Worm (Caenorhabditis elegans) whole organism, L2 larva: ENCODE measurements around the gene Y43C5B.2.

Experiments
- C34F6.9 ChIP-seq: fragments of 150-350 bp; optimal IDR thresholded peaks from 2 replicates; lab custom pipeline; 2014; ENCODE audit warnings: missing biosample characterization, missing genetic modification characterization
- F13H6.1 ChIP-seq: sonication (generic microtip); optimal IDR thresholded peaks from 2 replicates; lab custom pipeline; 2016; ENCODE audit warnings: missing genetic modification characterization, missing compliant biosample characterization
- R02D3.7 ChIP-seq: fragments of 150-350 bp; optimal IDR thresholded peaks from 2 replicates; lab custom pipeline; 2014; ENCODE audit warnings: missing biosample characterization, missing genetic modification characterization
- ZK546.5 ChIP-seq: sonication (generic microtip); optimal IDR thresholded peaks from 2 replicates; lab custom pipeline; 2017; ENCODE audit warnings: missing biosample characterization, missing genetic modification characterization
- alr-1 ChIP-seq: fragments of 150-350 bp; optimal IDR thresholded peaks from 2 replicates; lab custom pipeline; 2014; ENCODE audit warnings: missing biosample characterization, missing genetic modification characterization
- aly-2 ChIP-seq: fragments of 150-350 bp; optimal IDR thresholded peaks from 2 replicates; lab custom pipeline; 2014; ENCODE audit warnings: missing biosample characterization, missing genetic modification characterization
- blmp-1 ChIP-seq: sonication (generic microtip); optimal IDR thresholded peaks from 2 replicates; lab custom pipeline; 2017; ENCODE audit warnings: missing genetic modification characterization, mild to moderate bottlenecking, missing compliant biosample characterization, antibody characterized with exemption, moderate library complexity; ENCODE audit not compliant: insufficient read depth
- ceh-16 ChIP-seq: fragments of 150-350 bp; optimal IDR thresholded peaks from 2 replicates; lab custom pipeline; 2014; ENCODE audit warnings: missing biosample characterization, missing genetic modification characterization
- ceh-82 ChIP-seq: fragments of 150-350 bp; optimal IDR thresholded peaks from 2 replicates; lab custom pipeline; 2014; ENCODE audit warnings: missing biosample characterization, missing genetic modification characterization
- crh-2 ChIP-seq: sonication (generic microtip); optimal IDR thresholded peaks from 2 replicates; lab custom pipeline; 2017; ENCODE audit warnings: missing biosample characterization, missing genetic modification characterization
- dmd-4 ChIP-seq: sonication (generic microtip); optimal IDR thresholded peaks from 2 replicates; lab custom pipeline; 2017; ENCODE audit warnings: missing biosample characterization, missing genetic modification characterization
- egl-27 ChIP-seq: sonication (generic microtip); optimal IDR thresholded peaks from 3 replicates; lab custom pipeline; 2017; ENCODE audit warnings: missing biosample characterization, missing genetic modification reagents, missing genetic modification characterization
- elt-1 ChIP-seq: fragments of 150-350 bp; optimal IDR thresholded peaks from 2 replicates; lab custom pipeline; 2014; ENCODE audit warnings: missing biosample characterization, missing genetic modification characterization
- elt-3 ChIP-seq: sonication (generic microtip); optimal IDR thresholded peaks from 2 replicates; lab custom pipeline; 2017; ENCODE audit warnings: missing biosample characterization, missing genetic modification characterization
- fos-1 ChIP-seq: fragments of 150-350 bp; optimal IDR thresholded peaks from 2 replicates; lab custom pipeline; 2014; ENCODE audit warnings: missing biosample characterization, missing genetic modification characterization
- gmeb-1 ChIP-seq: fragments of 150-350 bp; optimal IDR thresholded peaks from 2 replicates; lab custom pipeline; 2014; ENCODE audit warnings: missing biosample characterization, missing genetic modification characterization
- lin-13 ChIP-seq: fragments of 150-350 bp; optimal IDR thresholded peaks from 2 replicates; lab custom pipeline; 2014; ENCODE audit warnings: missing biosample characterization, missing genetic modification reagents, missing genetic modification characterization
- lin-39 ChIP-seq: fragments of 150-350 bp; optimal IDR thresholded peaks from 2 replicates; lab custom pipeline; 2014; ENCODE audit warnings: missing biosample characterization, missing genetic modification reagents, missing genetic modification characterization
- lsy-2 ChIP-seq, 2 experiments: fragments of 150-350 bp in 1 of 2; sonication (generic microtip) in 1 of 2; optimal IDR thresholded peaks; 2 replicates each; lab custom pipeline; 2014 to 2017; ENCODE audit warnings: missing biosample characterization in 2 of 2, missing genetic modification characterization in 2 of 2
- mab-5 ChIP-seq: fragments of 150-350 bp; optimal IDR thresholded peaks from 2 replicates; lab custom pipeline; 2014; ENCODE audit warnings: missing biosample characterization, missing genetic modification characterization
- mbf-1 ChIP-seq: sonication (generic microtip); optimal IDR thresholded peaks from 2 replicates; lab custom pipeline; 2017; ENCODE audit warnings: missing biosample characterization, missing genetic modification characterization
- mdl-1 ChIP-seq, 2 experiments: fragments of 150-350 bp in 1 of 2; sonication (generic microtip) in 1 of 2; optimal IDR thresholded peaks; 2 replicates each; lab custom pipeline; 2017; ENCODE audit warnings: missing biosample characterization in 2 of 2, missing genetic modification characterization in 2 of 2
- nhr-10 ChIP-seq: sonication (generic microtip); optimal IDR thresholded peaks from 2 replicates; lab custom pipeline; 2017; ENCODE audit warnings: missing biosample characterization, missing genetic modification characterization
- nhr-12 ChIP-seq: fragments of 150-350 bp; optimal IDR thresholded peaks from 2 replicates; lab custom pipeline; 2014; ENCODE audit warnings: missing biosample characterization, missing genetic modification characterization
- nhr-129 ChIP-seq: fragments of 150-350 bp; optimal IDR thresholded peaks from 2 replicates; lab custom pipeline; 2014; ENCODE audit warnings: missing biosample characterization, missing genetic modification characterization
- nhr-21 ChIP-seq: fragments of 150-350 bp; optimal IDR thresholded peaks from 2 replicates; lab custom pipeline; 2014; ENCODE audit warnings: missing biosample characterization, missing genetic modification characterization
- nhr-237 ChIP-seq: fragments of 150-350 bp; optimal IDR thresholded peaks from 2 replicates; lab custom pipeline; 2014; ENCODE audit warnings: missing biosample characterization, missing genetic modification characterization
- nhr-25 ChIP-seq: fragments of 150-350 bp; sonication (generic microtip); optimal IDR thresholded peaks from 3 replicates; lab custom pipeline; 2014; ENCODE audit warnings: missing biosample characterization, missing genetic modification characterization
- nhr-6 ChIP-seq: fragments of 150-350 bp; optimal IDR thresholded peaks from 2 replicates; lab custom pipeline; 2014; ENCODE audit warnings: missing biosample characterization, missing genetic modification characterization
- nhr-77 ChIP-seq: fragments of 150-350 bp; optimal IDR thresholded peaks from 2 replicates; lab custom pipeline; 2014; ENCODE audit warnings: missing biosample characterization, missing genetic modification characterization
- sem-4 ChIP-seq: fragments of 150-350 bp; optimal IDR thresholded peaks from 2 replicates; lab custom pipeline; 2014; ENCODE audit warnings: missing biosample characterization, missing genetic modification reagents, missing genetic modification characterization
- skn-1 ChIP-seq: sonication (generic microtip); optimal IDR thresholded peaks from 2 replicates; lab custom pipeline; 2017; ENCODE audit warnings: missing biosample characterization, missing genetic modification characterization
- sma-3 ChIP-seq: sonication (generic microtip); optimal IDR thresholded peaks from 2 replicates; lab custom pipeline; 2016; ENCODE audit warnings: missing genetic modification reagents, missing genetic modification characterization, missing compliant biosample characterization
- sma-9 ChIP-seq, 2 experiments: fragments of 150-350 bp in 1 of 2; sonication (generic microtip) in 1 of 2; optimal IDR thresholded peaks; 2 replicates each; lab custom pipeline; 2014 to 2016; ENCODE audit warnings: missing genetic modification characterization in 2 of 2, mild to moderate bottlenecking in 1 of 2, missing biosample characterization in 1 of 2, missing compliant biosample characterization in 1 of 2, missing genetic modification reagents in 1 of 2, moderate library complexity in 1 of 2
- snpc-4 ChIP-seq: fragments of 150-350 bp; optimal IDR thresholded peaks from 2 replicates; lab custom pipeline; 2014; ENCODE audit warnings: missing biosample characterization, missing genetic modification characterization
- unc-39 ChIP-seq: fragments of 150-350 bp; optimal IDR thresholded peaks from 2 replicates; lab custom pipeline; 2014; ENCODE audit warnings: missing biosample characterization, missing genetic modification characterization
- unc-55 ChIP-seq: fragments of 150-350 bp; sonication (generic microtip); optimal IDR thresholded peaks from 3 replicates; lab custom pipeline; 2014; ENCODE audit warnings: missing biosample characterization, missing genetic modification reagents, missing genetic modification characterization
- unc-62 ChIP-seq: fragments of 150-350 bp; optimal IDR thresholded peaks from 2 replicates; lab custom pipeline; 2014; ENCODE audit warnings: missing biosample characterization, missing genetic modification reagents, missing genetic modification characterization
- zag-1 ChIP-seq: fragments of 150-350 bp; optimal IDR thresholded peaks from 2 replicates; lab custom pipeline; 2014; ENCODE audit warnings: missing biosample characterization, missing genetic modification characterization
- ztf-1 ChIP-seq: fragments of 200-800 bp; sonication (Bioruptor generic); conservative IDR thresholded peaks from 2 replicates; pipeline ENCODE4 v1.3.6; 2022; ENCODE audit warnings: missing genetic modification characterization, missing compliant biosample characterization
- ztf-11 ChIP-seq: sonication (generic microtip); optimal IDR thresholded peaks from 2 replicates; lab custom pipeline; 2017; ENCODE audit warnings: missing biosample characterization, missing genetic modification characterization
- ztf-4 ChIP-seq: fragments of 150-350 bp; optimal IDR thresholded peaks from 2 replicates; lab custom pipeline; 2014; ENCODE audit warnings: missing biosample characterization, missing genetic modification characterization

Gene Y43C5B.2

DNA sequence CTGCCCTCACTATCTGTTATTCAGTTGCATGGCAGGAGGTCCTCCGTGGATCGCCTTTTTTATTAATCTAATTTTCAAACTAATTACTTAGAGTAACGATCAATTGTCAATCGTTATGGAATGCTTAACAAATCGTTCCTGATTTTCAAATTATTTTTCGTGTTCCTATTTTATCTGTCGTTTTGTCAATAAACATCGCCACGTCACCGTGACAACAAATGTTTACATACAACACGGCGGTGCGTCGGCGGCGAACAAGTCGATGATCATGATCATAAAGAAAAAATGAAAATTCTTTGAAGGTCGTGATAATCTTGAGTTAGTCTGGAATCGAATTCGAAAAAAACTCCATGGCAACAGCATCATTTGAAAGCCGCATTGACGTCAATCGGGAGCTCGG is 6.7 kb downstream of the Y43C5B.2 start:
- TF ChIP-seq nhr-77 (tag; lab: Kevin White, UChicago) (no peak), fos-1 (no peak), crh-2 (tag; lab: Kevin White, UChicago) (peak; percentile 11)

DNA sequence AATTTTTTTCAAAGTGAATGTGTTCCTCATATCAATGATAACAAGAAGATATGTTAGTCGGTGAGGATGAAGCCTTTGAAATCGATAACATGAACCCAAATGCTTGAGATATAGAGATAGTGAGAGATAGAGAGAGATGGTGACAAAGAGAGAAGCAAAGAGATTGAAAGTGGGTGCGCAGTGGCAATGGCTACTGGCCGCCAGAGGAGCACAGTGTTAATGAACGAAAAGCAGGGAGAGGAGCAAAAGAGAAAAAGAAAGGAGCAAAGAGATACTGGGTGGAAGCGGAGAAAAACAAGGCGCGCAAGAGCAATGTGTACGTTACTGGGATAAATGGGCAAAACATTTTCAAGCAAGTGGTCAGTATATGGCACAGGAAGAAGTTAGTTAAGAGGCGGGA is 7.5 kb downstream of the Y43C5B.2 start:
- TF ChIP-seq lin-39 (tag; lab: Kevin White, UChicago) (no peak), sem-4 (tag; lab: Kevin White, UChicago) (no peak), nhr-129 (tag; lab: Kevin White, UChicago) (peak; percentile 68), alr-1 (tag; lab: Kevin White, UChicago) (no peak), elt-3 (tag; lab: Kevin White, UChicago) (no peak), ztf-4 (tag; lab: Kevin White, UChicago) (peak; percentile 20), gmeb-1 (tag; lab: Kevin White, UChicago) (no peak), lin-13 (GFP tag; lab: Kevin White, UChicago) (peak; percentile 38), lsy-2 (tag; optimal IDR thresholded peaks at IDR 0.05; lab: Kevin White, UChicago) (peak in 1 of 2 experiments; percentile 38), nhr-237 (no peak), nhr-6 (tag; lab: Kevin White, UChicago) (no peak), mdl-1 (tag; optimal IDR thresholded peaks at IDR 0.05; lab: Kevin White, UChicago) (no peak), sma-3 (GFP tag; lab: Kevin White, UChicago) (no peak), dmd-4 (tag; lab: Kevin White, UChicago) (no peak), unc-39 (no peak), zag-1 (tag; lab: Kevin White, UChicago) (peak; percentile 9), ceh-16 (tag; lab: Kevin White, UChicago) (no peak), aly-2 (tag; lab: Kevin White, UChicago) (no peak), nhr-12 (tag; lab: Kevin White, UChicago) (no peak), ztf-11 (tag; lab: Kevin White, UChicago) (no peak), R02D3.7 (tag; lab: Kevin White, UChicago) (no peak), crh-2 (tag; lab: Kevin White, UChicago) (peak; percentile 74), ceh-82 (tag; lab: Kevin White, UChicago) (no peak), C34F6.9 (tag; lab: Kevin White, UChicago) (peak; percentile 69), nhr-10 (tag; lab: Kevin White, UChicago) (no peak), F13H6.1 (tag; lab: Kevin White, UChicago) (peak; percentile 70), nhr-21 (no peak), egl-27 (tag; lab: Kevin White, UChicago) (no peak), mbf-1 (no peak), sma-9 (GFP tag; optimal IDR thresholded peaks at IDR 0.05; lab: Kevin White, UChicago) (peak; percentile 60), sma-9 (tag; optimal IDR thresholded peaks at IDR 0.05; lab: Kevin White, UChicago) (no peak)

DNA sequence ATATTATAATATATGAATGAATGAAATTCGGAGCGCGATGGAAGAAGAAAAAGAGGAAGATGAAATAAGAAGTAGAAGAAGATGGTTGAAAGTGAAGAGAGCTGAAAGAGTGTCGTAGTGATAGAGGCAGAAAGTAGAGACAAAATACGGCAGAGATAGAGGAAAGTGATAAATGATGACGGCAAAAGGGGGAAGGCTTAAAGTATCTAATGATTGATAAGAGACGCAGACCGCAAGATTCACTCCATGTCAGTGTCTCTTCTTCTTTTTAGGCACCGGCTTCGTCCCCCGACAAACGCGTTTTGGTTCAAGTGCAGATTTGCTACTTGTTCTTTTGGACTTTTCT is 9.8 kb downstream of the Y43C5B.2 start:
- TF ChIP-seq lin-13 (GFP tag; lab: Kevin White, UChicago) (no peak), nhr-21 (peak; percentile 84), nhr-129 (tag; lab: Kevin White, UChicago) (peak; percentile 37), mab-5 (tag; lab: Kevin White, UChicago) (peak; percentile 84), ztf-1 (GFP tag; lab: Robert Waterston, UW) (no peak), skn-1 (tag; lab: Kevin White, UChicago) (peak; percentile 65), ztf-4 (tag; lab: Kevin White, UChicago) (peak; percentile 77), blmp-1 (peak; percentile 100), egl-27 (tag; lab: Kevin White, UChicago) (peak; percentile 48), F13H6.1 (tag; lab: Kevin White, UChicago) (peak; percentile 74), sem-4 (tag; lab: Kevin White, UChicago) (no peak), elt-1 (tag; lab: Kevin White, UChicago) (no peak), nhr-25 (tag; lab: Kevin White, UChicago) (peak; percentile 44), ztf-11 (tag; lab: Kevin White, UChicago) (no peak), lsy-2 (tag; optimal IDR thresholded peaks at IDR 0.05; lab: Kevin White, UChicago) (peak in 1 of 2 experiments; percentile 52), unc-55 (GFP tag; lab: Kevin White, UChicago) (peak; percentile 87), nhr-77 (tag; lab: Kevin White, UChicago) (no peak), snpc-4 (peak; percentile 1), elt-3 (tag; lab: Kevin White, UChicago) (no peak), unc-62 (GFP tag; lab: Kevin White, UChicago) (peak; percentile 15), mdl-1 (tag; optimal IDR thresholded peaks at IDR 0.05; lab: Kevin White, UChicago) (peak in 1 of 2 experiments; percentile 15), nhr-12 (tag; lab: Kevin White, UChicago) (no peak), ZK546.5 (no peak), fos-1 (peak; percentile 95), crh-2 (tag; lab: Kevin White, UChicago) (peak; percentile 93), sma-3 (GFP tag; lab: Kevin White, UChicago) (peak; percentile 79), gmeb-1 (tag; lab: Kevin White, UChicago) (peak; percentile 46), zag-1 (tag; lab: Kevin White, UChicago) (no peak), sma-9 (GFP tag; optimal IDR thresholded peaks at IDR 0.05; lab: Kevin White, UChicago) (peak; percentile 86), sma-9 (tag; optimal IDR thresholded peaks at IDR 0.05; lab: Kevin White, UChicago) (no peak), aly-2 (tag; lab: Kevin White, UChicago) (no peak)
